Worm (Caenorhabditis elegans): Measurements from ENCODE around the gene prdm-14.

DNA sequence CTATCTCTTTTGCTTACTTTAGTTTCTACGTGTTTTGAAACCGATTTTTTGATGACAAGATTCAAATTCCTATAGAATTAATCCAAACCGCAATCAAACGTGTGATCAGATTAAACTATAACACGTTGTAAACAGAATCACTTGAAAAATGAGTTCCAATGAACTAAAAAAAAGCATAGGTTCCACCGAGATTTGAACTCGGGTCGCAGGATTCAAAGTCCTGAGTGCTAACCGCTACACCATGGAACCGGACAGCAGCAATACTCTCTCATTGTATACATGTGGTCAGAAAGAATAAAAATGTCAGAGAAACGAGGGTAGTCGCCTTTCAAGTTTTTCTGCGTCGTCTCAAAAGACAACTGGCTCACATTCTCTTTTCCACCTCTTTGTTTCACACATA, 45.4 kb downstream of the prdm-14 start:
- TF ChIP-seq nhr-237 (tag; optimal IDR thresholded peaks at IDR 0.05) (no peak), nhr-76 (tag; optimal IDR thresholded peaks at IDR 0.05) (no peak), unc-39 (tag; optimal IDR thresholded peaks at IDR 0.05) (no peak), lsy-2 (tag; optimal IDR thresholded peaks at IDR 0.05) (no peak), unc-62 (GFP tag; optimal IDR thresholded peaks at IDR 0.05) (no peak), nhr-12 (tag; optimal IDR thresholded peaks at IDR 0.05) (no peak), lin-13 (tag; optimal IDR thresholded peaks at IDR 0.05) (no peak), pha-4 (tag; optimal IDR thresholded peaks at IDR 0.05) (no peak), blmp-1 (tag; optimal IDR thresholded peaks at IDR 0.05) (no peak), ztf-11 (tag; optimal IDR thresholded peaks at IDR 0.05) (no peak), nhr-28 (tag; optimal IDR thresholded peaks at IDR 0.05) (no peak)

Data from whole organism, mixed stage, embryonic.